Worm (Caenorhabditis elegans): ENCODE data around the gene frh-1.
A peak's percentile ranks its signal among the peaks of the same experiment; 100 is the strongest.

Gene frh-1

DNA sequence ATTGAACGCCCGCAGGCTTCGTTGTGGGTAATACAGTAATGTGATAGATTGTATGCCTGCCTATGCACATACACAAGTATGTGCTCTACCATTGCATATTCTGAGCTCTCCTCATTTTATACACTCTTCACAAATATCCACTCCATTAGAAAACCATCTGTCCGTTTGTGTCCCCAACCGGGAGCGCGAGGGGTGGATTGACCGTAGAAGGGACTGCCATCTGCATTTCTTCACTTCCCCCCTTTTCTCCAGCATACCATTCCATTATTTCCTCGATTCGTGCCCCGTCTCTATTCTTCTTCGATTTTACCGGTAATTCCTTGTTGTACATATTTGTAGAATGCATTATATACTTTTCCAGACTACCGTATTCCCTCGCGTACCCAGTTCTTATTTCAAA, 15.9 kb downstream of the frh-1 start:
- TF ChIP-seq aha-1 (tag) (peak; percentile 92), F26F4.8 (GFP tag; conservative IDR thresholded peaks at IDR 0.05) (0 out of 2 replicates have a peak, but pooled peaks have one; percentile 52), nhr-42 (GFP tag; IDR thresholded peaks at IDR 0.05) (peak; percentile 55; the same call in 1 of the 2 replicates), unc-62 (GFP tag; optimal IDR thresholded peaks at IDR 0.05 in 1 of 2) (peak in 1 of 2 experiments; percentile 46), unc-62 (tag; optimal IDR thresholded peaks at IDR 0.05) (no peak), daf-16 (GFP tag; optimal IDR thresholded peaks at IDR 0.05) (no peak), daf-16 (tag; optimal IDR thresholded peaks at IDR 0.05) (no peak), egl-43 (GFP tag; IDR thresholded peaks at IDR 0.05) (0 out of 2 replicates have a peak, but pooled peaks have one; percentile 7), ceh-32 (tag; optimal IDR thresholded peaks at IDR 0.05; ENCODE audit: poor library complexity) (no peak)

DNA sequence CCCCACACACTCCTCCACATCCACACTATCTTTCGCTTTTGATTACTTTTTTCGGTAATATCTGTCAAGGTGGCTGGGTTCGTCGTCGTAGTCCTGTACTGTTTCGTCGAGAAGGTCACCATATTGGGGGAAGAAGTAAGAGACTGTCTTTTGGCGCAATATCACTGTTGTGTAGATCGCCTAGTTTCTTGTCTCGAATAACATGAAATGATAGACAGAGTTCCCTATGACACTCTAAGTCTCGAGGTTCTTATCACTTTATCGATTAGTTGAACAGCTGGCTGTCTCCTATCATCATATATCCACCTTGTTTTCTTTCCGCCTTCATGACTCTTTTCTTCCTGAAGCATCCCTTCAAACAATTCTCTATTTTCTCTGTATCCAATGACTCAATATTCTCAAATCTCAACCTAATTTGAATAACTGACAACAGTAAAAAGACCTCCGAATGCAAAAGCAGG, 16.8 kb downstream of the frh-1 start:
- TF ChIP-seq mes-2 (tag; optimal IDR thresholded peaks at IDR 0.05; ENCODE audit: poor library complexity, severe bottlenecking) (no peak), unc-62 (GFP tag; optimal IDR thresholded peaks at IDR 0.05 in 1 of 2) (no peak), unc-62 (tag; optimal IDR thresholded peaks at IDR 0.05) (no peak), set-16 (GFP tag; IDR thresholded peaks at IDR 0.05) (no peak), daf-19 (GFP tag; conservative IDR thresholded peaks at IDR 0.05) (no peak), nhr-41 (GFP tag; IDR thresholded peaks at IDR 0.05) (no peak), vab-7 (GFP tag; IDR thresholded peaks at IDR 0.05) (no peak), T20F7.1 (GFP tag; optimal IDR thresholded peaks at IDR 0.05) (no peak), hlh-30 (tag; optimal IDR thresholded peaks at IDR 0.05; ENCODE audit: insufficient read depth) (peak; percentile 59), daf-12 (tag; optimal IDR thresholded peaks at IDR 0.05) (no peak), snpc-4 (tag; optimal IDR thresholded peaks at IDR 0.05) (no peak), mxl-2 (GFP tag; conservative IDR thresholded peaks at IDR 0.05) (no peak), ceh-82 (tag; optimal IDR thresholded peaks at IDR 0.05) (no peak), nhr-6 (tag; optimal IDR thresholded peaks at IDR 0.05) (no peak), ctbp-1 (GFP tag; IDR thresholded peaks at IDR 0.05) (no peak), lin-29 (GFP tag; IDR thresholded peaks at IDR 0.05) (no peak), dmd-8 (GFP tag; IDR thresholded peaks at IDR 0.05) (no peak), daf-16 (GFP tag; optimal IDR thresholded peaks at IDR 0.05) (no peak), daf-16 (tag; optimal IDR thresholded peaks at IDR 0.05) (no peak), pha-4 (GFP tag; IDR thresholded peaks at IDR 0.05) (no peak), pha-4 (tag; optimal IDR thresholded peaks at IDR 0.05) (no peak), spr-1 (tag; optimal IDR thresholded peaks at IDR 0.05) (no peak), ceh-28 (tag; optimal IDR thresholded peaks at IDR 0.05) (peak; percentile 40), ceh-44 (GFP tag; IDR thresholded peaks at IDR 0.05) (no peak), Y75B8A.6 (GFP tag; IDR thresholded peaks at IDR 0.05) (no peak), snpc-1.2 (GFP tag; IDR thresholded peaks at IDR 0.05) (no peak), lin-13 (GFP tag; optimal IDR thresholded peaks at IDR 0.05) (no peak), mdl-1 (tag; optimal IDR thresholded peaks at IDR 0.05) (no peak), nhr-76 (tag; optimal IDR thresholded peaks at IDR 0.05) (no peak), madf-5 (GFP tag; IDR thresholded peaks at IDR 0.05) (no peak), nhr-28 (tag; optimal IDR thresholded peaks at IDR 0.05) (peak; percentile 37), gei-8 (GFP tag; optimal IDR thresholded peaks at IDR 0.05) (no peak), nhr-42 (GFP tag; IDR thresholded peaks at IDR 0.05) (no peak), fos-1 (tag; optimal IDR thresholded peaks at IDR 0.05) (no peak), sdz-12 (GFP tag; optimal IDR thresholded peaks at IDR 0.05) (no peak), aha-1 (tag) (peak; percentile 73), aly-2 (tag; optimal IDR thresholded peaks at IDR 0.05) (no peak), duxl-1 (tag; optimal IDR thresholded peaks at IDR 0.05; ENCODE audit: poor library complexity) (no peak), lsy-2 (tag; optimal IDR thresholded peaks at IDR 0.05) (peak in 1 of 2 experiments; percentile 26), tag-97 (GFP tag; IDR thresholded peaks at IDR 0.05) (no peak), dve-1 (tag; optimal IDR thresholded peaks at IDR 0.05; ENCODE audit: insufficient read depth) (no peak), lim-7 (GFP tag; IDR thresholded peaks at IDR 0.05) (no peak), ceh-20 (GFP tag; IDR thresholded peaks at IDR 0.05) (no peak), ceh-32 (tag; optimal IDR thresholded peaks at IDR 0.05; ENCODE audit: poor library complexity) (no peak), ZK337.2 (GFP tag; IDR thresholded peaks at IDR 0.05) (no peak), Y5F2A.4 (GFP tag; optimal IDR thresholded peaks at IDR 0.05) (no peak), ztf-11 (tag; optimal IDR thresholded peaks at IDR 0.05) (no peak)
